Worm (Caenorhabditis elegans): ENCODE measurements around the gene F02E11.3.

- TF ChIP-seq flt-1 (GFP tag; IDR thresholded peaks at IDR 0.05) (no peak), ama-1 (optimal IDR thresholded peaks at IDR 0.05) (no peak), pes-1 (GFP tag; IDR thresholded peaks at IDR 0.05) (no peak), hmbx-1 (tag; optimal IDR thresholded peaks at IDR 0.05) (no peak), F13C5.2 (tag; optimal IDR thresholded peaks at IDR 0.05) (no peak), B0310.2 (tag; optimal IDR thresholded peaks at IDR 0.05) (no peak), aly-1 (tag; optimal IDR thresholded peaks at IDR 0.05) (no peak), hnd-1 (tag; optimal IDR thresholded peaks at IDR 0.05) (no peak), scrt-1 (GFP tag; IDR thresholded peaks at IDR 0.05) (no peak), tra-4 (tag; optimal IDR thresholded peaks at IDR 0.05) (no peak), ceh-13 (GFP tag; optimal IDR thresholded peaks at IDR 0.05) (no peak), hmg-4 (GFP tag; optimal IDR thresholded peaks at IDR 0.05) (no peak)
Measured at ce11 chrII:3224631-3225030, 50.2 kb downstream of the F02E11.3 start, which contains the start of gene ZC239.15.
